Worm (Caenorhabditis elegans): ENCODE measurements around the gene C06E1.7.

DNA sequence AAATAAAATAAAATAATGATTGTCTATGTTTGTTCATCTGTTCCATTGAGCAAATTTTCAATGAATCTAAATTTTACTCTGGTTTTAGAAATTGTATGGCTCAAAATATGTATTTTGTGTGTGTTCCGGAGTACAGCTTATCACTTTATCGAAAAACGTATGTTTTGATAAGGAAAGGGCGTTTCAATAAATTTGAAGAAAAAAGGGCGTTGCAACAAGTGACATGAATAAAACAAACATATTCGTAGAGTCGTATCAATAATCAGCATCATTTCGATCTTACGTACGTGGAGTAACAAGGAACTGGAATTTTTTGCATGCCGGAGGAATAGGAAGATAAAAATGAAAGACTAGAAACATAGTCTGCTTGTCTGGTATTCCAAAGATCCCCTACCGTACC, 568 bp upstream of the C06E1.7 start:
- TF ChIP-seq ama-1 (optimal IDR thresholded peaks at IDR 0.05) (no peak), tbx-11 (GFP tag; IDR thresholded peaks at IDR 0.05) (no peak), sea-1 (GFP tag; conservative IDR thresholded peaks at IDR 0.05) (no peak), ceh-36 (tag; optimal IDR thresholded peaks at IDR 0.05) (no peak), hmg-4 (GFP tag; optimal IDR thresholded peaks at IDR 0.05) (no peak), scrt-1 (GFP tag; IDR thresholded peaks at IDR 0.05) (no peak), pes-1 (GFP tag; IDR thresholded peaks at IDR 0.05) (no peak), F13C5.2 (tag; optimal IDR thresholded peaks at IDR 0.05) (no peak), ets-7 (tag; optimal IDR thresholded peaks at IDR 0.05) (no peak), tra-4 (tag; optimal IDR thresholded peaks at IDR 0.05) (no peak), flt-1 (GFP tag; IDR thresholded peaks at IDR 0.05) (no peak), hnd-1 (tag; optimal IDR thresholded peaks at IDR 0.05) (no peak)

All from whole organism, early embryonic.